Fruit fly (Drosophila melanogaster): Measurements from ENCODE around the gene Cat.

DNA sequence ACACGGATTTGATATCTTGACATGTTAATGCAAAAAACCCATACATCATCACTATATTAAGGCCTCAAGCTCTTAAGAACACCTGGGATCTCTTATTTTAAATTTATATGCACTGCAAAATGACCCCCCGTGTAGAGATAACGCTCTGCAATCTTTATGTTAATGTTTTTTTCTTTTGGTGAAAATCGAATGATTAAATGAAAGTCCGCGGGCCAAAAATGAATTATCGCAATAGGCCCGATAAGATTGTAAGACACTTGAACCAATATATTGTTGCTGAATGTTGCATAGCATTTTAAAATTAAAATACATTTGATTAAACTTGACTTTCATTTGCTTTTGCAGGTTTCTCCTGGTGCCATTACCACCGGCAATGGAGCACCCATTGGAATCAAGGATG, 3.6 kb downstream of the Cat start:
- no peak for TF ChIP-seq CG13204 (GFP tag; optimal IDR thresholded peaks at IDR 0.05)
- no peak for TF ChIP-seq D1 (tag; optimal IDR thresholded peaks at IDR 0.05)
